Worm (Caenorhabditis elegans): ENCODE results near the gene C06A1.6.
A peak's percentile ranks its signal among the peaks of the same experiment; 100 is the strongest.

The C06A1.6 gene

ce11 chrII:10580833-10581232 lies 16.4 kb upstream of the C06A1.6 start, which contains the start of gene dap-3:
TSS of gene dap-3 (plus strand) at chrII:10581133.
- TF ChIP-seq elt-3 (tag; optimal IDR thresholded peaks at IDR 0.05) (no peak), mml-1 (tag; optimal IDR thresholded peaks at IDR 0.05) (no peak), fkh-10 (GFP tag; optimal IDR thresholded peaks at IDR 0.05) (no peak), ama-1 (optimal IDR thresholded peaks at IDR 0.05) (no peak), pqm-1 (tag; optimal IDR thresholded peaks at IDR 0.05) (no peak), snpc-4 (tag; optimal IDR thresholded peaks at IDR 0.05) (no peak), nhr-237 (tag; optimal IDR thresholded peaks at IDR 0.05) (no peak)

- TF ChIP-seq unc-39 (tag; optimal IDR thresholded peaks at IDR 0.05) = no peak
- no peak for TF ChIP-seq ceh-9 (tag; optimal IDR thresholded peaks at IDR 0.05)
- TF ChIP-seq daf-12 (tag; optimal IDR thresholded peaks at IDR 0.05) = no peak
- TF ChIP-seq nhr-23 (tag; optimal IDR thresholded peaks at IDR 0.05) = no peak
- TF ChIP-seq nhr-77 (tag; optimal IDR thresholded peaks at IDR 0.05) = no peak
Measured at ce11 chrII:10579655-10580054, 15.2 kb upstream of the C06A1.6 start, which contains the start of gene dohh-1. TSS of gene dohh-1 (plus strand) at chrII:10579955.

- TF ChIP-seq fkh-2 (tag; optimal IDR thresholded peaks at IDR 0.05) (no peak), nhr-25 (tag; optimal IDR thresholded peaks at IDR 0.05) (peak; percentile 10), R02D3.7 (tag; optimal IDR thresholded peaks at IDR 0.05) (peak; percentile 66), lin-15B (tag; optimal IDR thresholded peaks at IDR 0.05) (peak; percentile 39)
Measured at ce11 chrII:10578843-10579430, 14.5 kb upstream of the C06A1.6 start, which contains the start of gene rpb-6. TSS of gene rpb-6 (plus strand) at chrII:10579380.

- no peak for TF ChIP-seq daf-12 (tag; optimal IDR thresholded peaks at IDR 0.05)
- no peak for TF ChIP-seq ztf-4 (tag; optimal IDR thresholded peaks at IDR 0.05)
- TF ChIP-seq nhr-25 (tag; optimal IDR thresholded peaks at IDR 0.05) = no peak
- no peak for TF ChIP-seq nhr-43 (tag; optimal IDR thresholded peaks at IDR 0.05; ENCODE audit: poor library complexity, severe bottlenecking)
- TF ChIP-seq ceh-16 (tag; optimal IDR thresholded peaks at IDR 0.05) = no peak
- no peak for TF ChIP-seq mml-1 (tag; optimal IDR thresholded peaks at IDR 0.05)
- TF ChIP-seq ceh-82 (tag; optimal IDR thresholded peaks at IDR 0.05) = no peak
Measured at ce11 chrII:10574177-10574576, 9.7 kb upstream of the C06A1.6 start.

DNA sequence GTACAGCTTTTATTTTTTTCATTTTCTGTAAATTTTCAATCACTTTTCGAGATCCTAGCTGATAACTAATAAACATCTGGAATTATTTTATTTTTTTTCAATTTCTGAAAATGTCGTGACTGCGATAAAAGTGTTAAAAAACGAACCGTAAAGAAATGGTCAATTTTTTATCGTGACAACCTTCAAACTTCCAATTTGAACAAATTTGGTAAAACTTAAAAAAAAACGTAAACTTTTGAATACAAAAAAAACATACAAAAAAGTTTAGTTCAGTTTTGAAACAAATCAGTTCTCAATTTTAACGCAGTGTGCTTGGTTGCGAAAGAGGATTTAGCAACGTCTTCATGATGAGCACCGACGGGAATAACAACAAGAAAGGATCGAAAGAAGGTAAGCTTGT lies 7.5 kb upstream of the C06A1.6 start, which contains the start of gene C06A1.3:
Gene C06A1.3, plus strand, starts transcription at position 301 of the 400 bp plus-strand sequence.
- TF ChIP-seq ceh-9 (tag; optimal IDR thresholded peaks at IDR 0.05) (no peak), nhr-67 (tag; optimal IDR thresholded peaks at IDR 0.05) (no peak), nhr-12 (tag; optimal IDR thresholded peaks at IDR 0.05) (no peak), ztf-11 (tag; optimal IDR thresholded peaks at IDR 0.05) (no peak), eor-1 (tag; optimal IDR thresholded peaks at IDR 0.05) (no peak), ama-1 (optimal IDR thresholded peaks at IDR 0.05) (no peak), nhr-11 (tag; optimal IDR thresholded peaks at IDR 0.05) (no peak), nhr-77 (tag; optimal IDR thresholded peaks at IDR 0.05) (no peak), lsy-12 (tag; optimal IDR thresholded peaks at IDR 0.05) (no peak), ZK546.5 (tag; optimal IDR thresholded peaks at IDR 0.05) (no peak)

- TF ChIP-seq ztf-4 (tag; optimal IDR thresholded peaks at IDR 0.05) (no peak), nhr-43 (tag; optimal IDR thresholded peaks at IDR 0.05; ENCODE audit: poor library complexity, severe bottlenecking) (no peak), nhr-76 (tag; optimal IDR thresholded peaks at IDR 0.05) (no peak), pha-4 (tag; optimal IDR thresholded peaks at IDR 0.05) (no peak), ceh-16 (tag; optimal IDR thresholded peaks at IDR 0.05) (no peak), nhr-77 (tag; optimal IDR thresholded peaks at IDR 0.05) (no peak), fkh-10 (GFP tag; optimal IDR thresholded peaks at IDR 0.05) (no peak), tbx-2 (tag; optimal IDR thresholded peaks at IDR 0.05) (no peak), nhr-237 (tag; optimal IDR thresholded peaks at IDR 0.05) (no peak), R02D3.7 (tag; optimal IDR thresholded peaks at IDR 0.05) (no peak), egl-27 (tag; optimal IDR thresholded peaks at IDR 0.05) (no peak), fos-1 (tag; optimal IDR thresholded peaks at IDR 0.05) (no peak), lin-39 (tag; optimal IDR thresholded peaks at IDR 0.05) (no peak), egl-5 (tag; optimal IDR thresholded peaks at IDR 0.05) (no peak), nhr-28 (tag; optimal IDR thresholded peaks at IDR 0.05) (no peak)
Measured at ce11 chrII:10570302-10570701, 5.8 kb upstream of the C06A1.6 start, which contains the start of gene txt-13. TSS of gene txt-13 (plus strand) at chrII:10570602.
